Worm (Caenorhabditis elegans): Measurements from ENCODE around the gene T16G1.2.

T16G1.2 gene

ce11 chrV:12967925-12968327 is 38.6 kb downstream of the T16G1.2 start, which contains the start of gene R186.8:
R186.8 (minus strand) TSS chrV:12967982.
- peak; percentile 10 for TF ChIP-seq nfya-1 (tag; optimal IDR thresholded peaks at IDR 0.05)
- peak; percentile 92 for TF ChIP-seq unc-42 (tag; optimal IDR thresholded peaks at IDR 0.05)
- TF ChIP-seq ceh-31 (tag; optimal IDR thresholded peaks at IDR 0.05) = peak; percentile 19
- TF ChIP-seq ceh-18 (tag; optimal IDR thresholded peaks at IDR 0.05) = peak; percentile 24
- TF ChIP-seq ref-2 (tag; optimal IDR thresholded peaks at IDR 0.05) = peak; percentile 45
- peak; percentile 0 for TF ChIP-seq ceh-34 (tag; optimal IDR thresholded peaks at IDR 0.05)
- peak; percentile 41 for TF ChIP-seq elt-2 (tag; optimal IDR thresholded peaks at IDR 0.05)
- TF ChIP-seq tbx-2 (tag; optimal IDR thresholded peaks at IDR 0.05) = peak; percentile 13

- TF ChIP-seq sdc-2 (tag; optimal IDR thresholded peaks at IDR 0.05) (no peak), ahr-1 (tag; optimal IDR thresholded peaks at IDR 0.05) (no peak), ttx-3 (tag; optimal IDR thresholded peaks at IDR 0.05) (no peak), tbx-2 (tag; optimal IDR thresholded peaks at IDR 0.05) (no peak), eyg-1 (tag; optimal IDR thresholded peaks at IDR 0.05) (no peak), unc-42 (tag; optimal IDR thresholded peaks at IDR 0.05) (no peak), rnt-1 (tag; optimal IDR thresholded peaks at IDR 0.05) (no peak), C38D4.7 (GFP tag; optimal IDR thresholded peaks at IDR 0.05) (no peak), F13H6.1 (tag; optimal IDR thresholded peaks at IDR 0.05) (no peak), nfya-1 (tag; optimal IDR thresholded peaks at IDR 0.05) (no peak), nhr-11 (tag; optimal IDR thresholded peaks at IDR 0.05) (no peak), ceh-34 (tag; optimal IDR thresholded peaks at IDR 0.05) (no peak), sox-4 (tag; optimal IDR thresholded peaks at IDR 0.05) (no peak), npax-4 (tag; optimal IDR thresholded peaks at IDR 0.05) (no peak), ztf-16 (tag; optimal IDR thresholded peaks at IDR 0.05) (no peak), lim-6 (tag; optimal IDR thresholded peaks at IDR 0.05) (no peak), unc-86 (tag; optimal IDR thresholded peaks at IDR 0.05) (no peak), ceh-24 (tag; optimal IDR thresholded peaks at IDR 0.05) (no peak), ceh-2 (tag; optimal IDR thresholded peaks at IDR 0.05) (no peak), ceh-19 (GFP tag; optimal IDR thresholded peaks at IDR 0.05) (no peak)
These were observed 39.3 kb downstream of the T16G1.2 start, which contains the start of gene lin-46 for ce11 chrV:12968555-12968954. lin-46 (plus strand) TSS chrV:12968855.

- peak; percentile 68 for TF ChIP-seq ceh-48 (tag; optimal IDR thresholded peaks at IDR 0.05)
- TF ChIP-seq unc-42 (tag; optimal IDR thresholded peaks at IDR 0.05) = peak; percentile 29
- TF ChIP-seq mec-3 (tag; optimal IDR thresholded peaks at IDR 0.05; ENCODE audit: borderline replicate concordance) = no peak
- TF ChIP-seq F13H6.1 (tag; optimal IDR thresholded peaks at IDR 0.05) = no peak
These were observed 41.4 kb downstream of the T16G1.2 start, which contains the start of gene pnn-1 for ce11 chrV:12970575-12971160. pnn-1 (plus strand) TSS chrV:12971110.

ce11 chrV:12974047-12974446 is 44.8 kb downstream of the T16G1.2 start:
- TF ChIP-seq elt-4 (tag; optimal IDR thresholded peaks at IDR 0.05) = no peak
- no peak for TF ChIP-seq sdc-2 (tag; optimal IDR thresholded peaks at IDR 0.05)
- no peak for TF ChIP-seq K02D7.2 (tag; optimal IDR thresholded peaks at IDR 0.05)
- no peak for TF ChIP-seq ama-1 (optimal IDR thresholded peaks at IDR 0.05)
- TF ChIP-seq zip-5 (tag; optimal IDR thresholded peaks at IDR 0.05) = no peak

Data from whole organism, late embryonic.